Worm (Caenorhabditis elegans): ENCODE results near the gene K07H8.12.

K07H8.12 gene

DNA sequence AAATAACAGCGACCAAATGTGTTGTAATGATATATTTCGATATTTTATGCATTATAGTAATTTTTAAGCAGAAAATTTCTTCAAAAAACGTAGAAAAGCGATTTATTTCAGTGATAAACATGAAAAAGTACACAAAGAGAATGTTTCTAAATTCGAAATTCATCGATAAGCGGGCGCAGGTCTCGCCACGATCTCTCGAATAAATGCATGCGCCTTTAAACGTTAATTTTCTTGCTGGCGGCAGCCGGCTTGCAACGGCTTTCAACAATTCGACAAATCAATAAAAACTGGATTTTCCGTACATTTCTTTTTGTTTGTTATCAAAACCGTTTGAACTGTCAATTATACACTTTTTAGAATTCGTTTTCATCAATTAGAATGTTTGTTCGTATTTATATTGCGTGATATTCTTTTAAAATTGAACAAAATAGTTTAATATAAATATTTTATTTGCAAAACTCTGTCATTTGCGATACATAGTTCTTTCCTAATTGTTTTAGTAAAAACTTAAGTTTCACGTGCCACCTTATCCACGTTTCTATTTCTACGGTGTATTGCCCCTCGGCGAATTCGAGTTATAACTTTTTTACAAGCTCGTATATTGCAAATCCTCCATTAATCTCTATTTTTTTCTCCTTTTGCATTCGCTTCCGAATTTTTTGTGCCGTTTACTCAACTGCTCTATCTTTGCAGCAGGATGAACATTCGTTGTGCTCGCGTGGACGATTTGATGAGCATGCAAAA is 13.2 kb upstream of the K07H8.12 start, which contains the start of gene daf-31 (continued):
- TF ChIP-seq mep-1 (tag; optimal IDR thresholded peaks at IDR 0.05), result peak; percentile 60
- TF ChIP-seq Y5F2A.4 (GFP tag; optimal IDR thresholded peaks at IDR 0.05), result no peak
- TF ChIP-seq lsy-2 (tag; optimal IDR thresholded peaks at IDR 0.05), result peak in 1 of 2 experiments; percentile 75
- TF ChIP-seq nhr-77 (tag; optimal IDR thresholded peaks at IDR 0.05), result no peak
- TF ChIP-seq nhr-28 (tag; optimal IDR thresholded peaks at IDR 0.05), result peak; percentile 3
- no peak for TF ChIP-seq lin-15B (tag; optimal IDR thresholded peaks at IDR 0.05)
- no peak for TF ChIP-seq lin-1 (GFP tag; IDR thresholded peaks at IDR 0.05)
- TF ChIP-seq F44E2.7 (GFP tag; IDR thresholded peaks at IDR 0.05), result no peak
- TF ChIP-seq fos-1 (tag; optimal IDR thresholded peaks at IDR 0.05), result no peak
- peak; percentile 50 for TF ChIP-seq lin-38 (GFP tag; IDR thresholded peaks at IDR 0.05)
- no peak for TF ChIP-seq daf-12 (tag; optimal IDR thresholded peaks at IDR 0.05)
- TF ChIP-seq nhr-76 (tag; optimal IDR thresholded peaks at IDR 0.05), result no peak
- TF ChIP-seq nhr-237 (tag; optimal IDR thresholded peaks at IDR 0.05), result no peak
- TF ChIP-seq gei-8 (GFP tag; optimal IDR thresholded peaks at IDR 0.05), result no peak
- peak; percentile 26 for TF ChIP-seq T20F7.1 (GFP tag; optimal IDR thresholded peaks at IDR 0.05)
- TF ChIP-seq ceh-28 (tag; optimal IDR thresholded peaks at IDR 0.05), result peak; percentile 4
- TF ChIP-seq madf-9 (GFP tag; conservative IDR thresholded peaks at IDR 0.05), result no peak
- TF ChIP-seq vab-7 (GFP tag; IDR thresholded peaks at IDR 0.05), result no peak
- no peak for TF ChIP-seq unc-39 (tag; optimal IDR thresholded peaks at IDR 0.05)
- TF ChIP-seq snpc-1.2 (GFP tag; IDR thresholded peaks at IDR 0.05), result no peak

ce11 chrIV:8289505-8289579 is 12.8 kb upstream of the K07H8.12 start, which contains the start of gene nucl-1:
nucl-1 (minus strand) TSS chrIV:8289530.
- TF ChIP-seq spr-3 (GFP tag; optimal IDR thresholded peaks at IDR 0.05) (no peak), lin-13 (GFP tag; optimal IDR thresholded peaks at IDR 0.05) (no peak), hif-1 (tag; optimal IDR thresholded peaks at IDR 0.05) (no peak), dmd-8 (GFP tag; IDR thresholded peaks at IDR 0.05) (no peak), nhr-42 (GFP tag; IDR thresholded peaks at IDR 0.05) (no peak), spr-1 (tag; optimal IDR thresholded peaks at IDR 0.05) (no peak), nhr-6 (tag; optimal IDR thresholded peaks at IDR 0.05) (no peak), ceh-32 (tag; optimal IDR thresholded peaks at IDR 0.05; ENCODE audit: poor library complexity) (no peak), dve-1 (tag; optimal IDR thresholded peaks at IDR 0.05; ENCODE audit: insufficient read depth) (no peak), dmd-6 (GFP tag; IDR thresholded peaks at IDR 0.05) (no peak), lin-29 (GFP tag; IDR thresholded peaks at IDR 0.05) (no peak), mdt-29 (GFP tag; IDR thresholded peaks at IDR 0.05) (no peak), Y48G9A.11 (GFP tag; IDR thresholded peaks at IDR 0.05) (no peak), daf-12 (tag; optimal IDR thresholded peaks at IDR 0.05) (no peak), daf-16 (GFP tag; optimal IDR thresholded peaks at IDR 0.05) (no peak), daf-16 (tag; optimal IDR thresholded peaks at IDR 0.05) (no peak), nhr-102 (tag; optimal IDR thresholded peaks at IDR 0.05) (no peak), ceh-28 (tag; optimal IDR thresholded peaks at IDR 0.05) (no peak)

DNA sequence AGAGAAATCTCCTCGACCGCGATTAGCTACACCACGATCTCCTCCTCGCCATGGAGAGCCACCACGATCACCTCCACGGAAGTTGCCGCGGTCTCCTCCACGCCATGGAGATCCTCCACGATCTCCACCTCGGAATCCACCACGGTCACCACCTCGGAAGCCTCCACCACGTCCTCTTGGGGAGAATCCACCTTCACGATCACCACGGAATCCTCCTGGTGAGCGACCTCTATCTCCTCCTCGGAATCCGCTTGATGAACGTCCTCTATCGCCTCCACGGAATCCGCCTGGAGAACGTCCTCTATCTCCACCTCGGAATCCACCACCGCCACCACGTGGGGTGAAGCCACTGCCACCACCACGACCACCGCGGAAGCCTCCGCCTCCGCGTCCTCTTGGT is 12.6 kb upstream of the K07H8.12 start:
- no peak for TF ChIP-seq zip-11 (GFP tag; IDR thresholded peaks at IDR 0.05)
- peak; percentile 94 for TF ChIP-seq set-16 (GFP tag; IDR thresholded peaks at IDR 0.05)
- no peak for TF ChIP-seq pha-4 (GFP tag; IDR thresholded peaks at IDR 0.05)
- TF ChIP-seq pha-4 (tag; optimal IDR thresholded peaks at IDR 0.05), result no peak
- TF ChIP-seq egl-43 (GFP tag; IDR thresholded peaks at IDR 0.05), result 0 out of 2 replicates have a peak, but pooled peaks have one; percentile 51
- no peak for TF ChIP-seq unc-62 (GFP tag; optimal IDR thresholded peaks at IDR 0.05 in 1 of 2)
- TF ChIP-seq unc-62 (tag; optimal IDR thresholded peaks at IDR 0.05), result no peak
- TF ChIP-seq ceh-20 (GFP tag; IDR thresholded peaks at IDR 0.05), result no peak
- TF ChIP-seq mdl-1 (tag; optimal IDR thresholded peaks at IDR 0.05), result no peak
- TF ChIP-seq lin-39 (tag; optimal IDR thresholded peaks at IDR 0.05), result no peak
- no peak for TF ChIP-seq lim-7 (GFP tag; IDR thresholded peaks at IDR 0.05)
- no peak for TF ChIP-seq T20F7.1 (GFP tag; optimal IDR thresholded peaks at IDR 0.05)
- TF ChIP-seq D1046.2 (GFP tag; IDR thresholded peaks at IDR 0.05), result no peak
- TF ChIP-seq lin-1 (GFP tag; IDR thresholded peaks at IDR 0.05), result 0 out of 2 replicates have a peak, but pooled peaks have one; percentile 8

Data from whole organism, L4 larva.